Worm (Caenorhabditis elegans) whole organism, young adult: Measurements from ENCODE around the gene mics-1.

Experiments used
- C06A6.2 ChIP-seq: fragments of 200-800 bp; sonication (Bioruptor generic); conservative IDR thresholded peaks from 2 replicates; pipeline ENCODE4 v1.3.6; 2022; ENCODE audit warnings: missing genetic modification characterization, missing compliant biosample characterization
- D2030.7 ChIP-seq: fragments of 200-800 bp; sonication (Bioruptor generic); IDR thresholded peaks from 2 replicates; pipeline ENCODE4 v1.3.6; 2022; ENCODE audit warnings: missing genetic modification reagents, missing genetic modification characterization, missing compliant biosample characterization
- F22D6.2 ChIP-seq: sonication (generic microtip); optimal IDR thresholded peaks from 2 replicates; lab custom pipeline; 2016; ENCODE audit warnings: mild to moderate bottlenecking, missing genetic modification characterization, missing compliant biosample characterization
- F37B4.10 ChIP-seq: fragments of 200-800 bp; sonication (Bioruptor generic); IDR thresholded peaks from 2 replicates; pipeline ENCODE4 v1.3.6; 2022; ENCODE audit warnings: missing genetic modification characterization, missing compliant biosample characterization
- F57A8.1 ChIP-seq: fragments of 200-800 bp; sonication (Bioruptor generic); optimal IDR thresholded peaks from 2 replicates; lab custom pipeline; 2018; ENCODE audit warnings: mild to moderate bottlenecking, missing genetic modification characterization, moderate library complexity, missing compliant biosample characterization
- Y95B8A.8 ChIP-seq: fragments of 200-800 bp; sonication (Bioruptor generic); IDR thresholded peaks from 2 replicates; pipeline ENCODE4 v1.3.6; 2022; ENCODE audit warnings: missing genetic modification reagents, missing genetic modification characterization, missing compliant biosample characterization
- ZK185.1 ChIP-seq: sonication (generic microtip); optimal IDR thresholded peaks from 2 replicates; lab custom pipeline; 2016; ENCODE audit warnings: mild to moderate bottlenecking, missing genetic modification characterization, missing compliant biosample characterization; ENCODE audit not compliant: poor library complexity, severe bottlenecking
- attf-5 ChIP-seq: fragments of 200-800 bp; sonication (Bioruptor generic); optimal IDR thresholded peaks from 2 replicates; lab custom pipeline; 2018; ENCODE audit warnings: mild to moderate bottlenecking, missing genetic modification characterization, missing compliant biosample characterization
- bed-1 ChIP-seq: fragments of 200-800 bp; sonication (Bioruptor generic); IDR thresholded peaks from 2 replicates; pipeline ENCODE4 v1.3.6; 2022; ENCODE audit warnings: missing genetic modification reagents, missing genetic modification characterization, missing compliant biosample characterization
- cebp-2 ChIP-seq: fragments of 200-800 bp; sonication (Bioruptor generic); IDR thresholded peaks from 2 replicates; pipeline ENCODE4 v1.3.6; 2022; ENCODE audit warnings: missing genetic modification characterization, missing compliant biosample characterization
- ceh-100 ChIP-seq: fragments of 200-800 bp; sonication (Bioruptor generic); IDR thresholded peaks from 2 replicates; pipeline ENCODE4 v1.3.6; 2022; ENCODE audit warnings: missing genetic modification reagents, missing genetic modification characterization, missing compliant biosample characterization
- ceh-91 ChIP-seq: fragments of 200-800 bp; sonication (Bioruptor generic); IDR thresholded peaks from 2 replicates; pipeline ENCODE4 v1.3.6; 2022; ENCODE audit warnings: missing genetic modification reagents, missing genetic modification characterization, missing compliant biosample characterization
- chd-7 ChIP-seq: sonication (generic microtip); optimal IDR thresholded peaks from 2 replicates; lab custom pipeline; 2016; ENCODE audit warnings: mild to moderate bottlenecking, missing genetic modification characterization, moderate library complexity, missing compliant biosample characterization
- dpl-1 ChIP-seq: fragments of 150-350 bp; optimal IDR thresholded peaks from 2 replicates; lab custom pipeline; 2014; ENCODE audit warnings: missing biosample characterization, missing genetic modification reagents, missing genetic modification characterization
- egl-18 ChIP-seq: fragments of 200-800 bp; sonication (Bioruptor generic); IDR thresholded peaks from 2 replicates; pipeline ENCODE4 v1.3.6; 2022; ENCODE audit warnings: missing genetic modification reagents, missing genetic modification characterization, missing compliant biosample characterization
- him-1 ChIP-seq: sonication (generic microtip); optimal IDR thresholded peaks from 2 replicates; lab custom pipeline; 2016; ENCODE audit warnings: missing genotype, missing genetic modification reagents, missing genetic modification characterization, missing compliant biosample characterization
- lin-35 ChIP-seq, 3 experiments: fragments of 150-350 bp in 2 of 3; sonication (generic microtip) in 1 of 3; optimal IDR thresholded peaks; 2 replicates each; lab custom pipeline; 2014 to 2018; ENCODE audit warnings: missing biosample characterization in 3 of 3, missing genetic modification characterization in 3 of 3, missing genetic modification reagents in 3 of 3
- lin-40 ChIP-seq: sonication (generic microtip); optimal IDR thresholded peaks from 2 replicates; lab custom pipeline; 2016; ENCODE audit warnings: missing genetic modification characterization, mild to moderate bottlenecking, missing compliant biosample characterization, missing genotype, missing genetic modification reagents
- nfya-1 ChIP-seq: sonication (generic microtip); optimal IDR thresholded peaks from 2 replicates; lab custom pipeline; 2017; ENCODE audit warnings: antibody characterized with exemption, missing compliant biosample characterization, missing genetic modification characterization, borderline replicate concordance; ENCODE audit not compliant: insufficient read depth
- sea-2 ChIP-seq: fragments of 200-800 bp; sonication (Bioruptor generic); IDR thresholded peaks from 2 replicates; pipeline ENCODE4 v1.3.6; 2022; ENCODE audit warnings: missing genetic modification characterization, missing compliant biosample characterization
- snpc-4 ChIP-seq, 5 experiments: fragments of 150-350 bp in 1 of 5; sonication (generic microtip) in 4 of 5; optimal IDR thresholded peaks; 2 replicates each; lab custom pipeline; 2014 to 2018; ENCODE audit warnings: missing genetic modification characterization in 5 of 5, missing biosample characterization in 3 of 5, antibody characterized with exemption in 2 of 5, mild to moderate bottlenecking in 2 of 5, missing compliant biosample characterization in 2 of 5, missing genotype in 2 of 5, moderate library complexity in 2 of 5, missing genetic modification reagents in 1 of 5
- ztf-22 ChIP-seq: fragments of 200-800 bp; sonication (Bioruptor generic); optimal IDR thresholded peaks from 2 replicates; lab custom pipeline; 2018; ENCODE audit warnings: mild to moderate bottlenecking, missing genetic modification characterization, moderate library complexity, missing compliant biosample characterization
- ztf-26 ChIP-seq: sonication (generic microtip); optimal IDR thresholded peaks from 2 replicates; lab custom pipeline; 2017; ENCODE audit warnings: missing genetic modification characterization, missing compliant biosample characterization
- ztf-28 ChIP-seq: fragments of 200-800 bp; sonication (Bioruptor generic); IDR thresholded peaks from 2 replicates; pipeline ENCODE4 v1.3.6; 2022; ENCODE audit warnings: missing genetic modification reagents, missing genetic modification characterization, missing compliant biosample characterization
- ztf-3 ChIP-seq: fragments of 200-800 bp; sonication (Bioruptor generic); optimal IDR thresholded peaks from 2 replicates; lab custom pipeline; 2018; ENCODE audit warnings: mild to moderate bottlenecking, missing genetic modification characterization, missing compliant biosample characterization

mics-1 gene

ce11 chrV:10529600-10529999 lies 48.5 kb downstream of the mics-1 start:
- TF ChIP-seq ztf-28 (GFP tag; lab: Robert Waterston, UW): no peak
- TF ChIP-seq F22D6.2 (tag; lab: Kevin White, UChicago): no peak
- TF ChIP-seq ZK185.1 (tag; lab: Kevin White, UChicago): no peak
- no peak for TF ChIP-seq F57A8.1 (GFP tag; lab: Kevin White, UChicago)
- TF ChIP-seq him-1 (tag; lab: Kevin White, UChicago): no peak
- TF ChIP-seq attf-5 (GFP tag; lab: Kevin White, UChicago): no peak
- TF ChIP-seq cebp-2 (GFP tag; lab: Robert Waterston, UW): no peak
- TF ChIP-seq D2030.7 (GFP tag; lab: Robert Waterston, UW): no peak
- no peak for TF ChIP-seq ztf-22 (GFP tag; lab: Kevin White, UChicago)
- no peak for TF ChIP-seq lin-35 (GFP tag; optimal IDR thresholded peaks at IDR 0.05; lab: Kevin White, UChicago)
- no peak for TF ChIP-seq sea-2
- TF ChIP-seq nfya-1 (tag; lab: Kevin White, UChicago): no peak
- TF ChIP-seq snpc-4 (GFP tag; optimal IDR thresholded peaks at IDR 0.05; lab: Kevin White, UChicago): no peak
- TF ChIP-seq snpc-4 (tag; optimal IDR thresholded peaks at IDR 0.05; lab: Kevin White, UChicago): no peak
- TF ChIP-seq ceh-91: no peak
- TF ChIP-seq ceh-100: no peak
- no peak for TF ChIP-seq bed-1 (GFP tag; lab: Robert Waterston, UW)
- no peak for TF ChIP-seq ztf-26 (tag; lab: Kevin White, UChicago)
- no peak for TF ChIP-seq F37B4.10 (GFP tag; lab: Robert Waterston, UW)
- no peak for TF ChIP-seq C06A6.2 (GFP tag; lab: Robert Waterston, UW)
- TF ChIP-seq, all 124 proteins: peak for 0

ce11 chrV:10528500-10528899 lies 49.6 kb downstream of the mics-1 start, which contains the start of gene F25D1.3:
Gene F25D1.3 (plus strand): TSS chrV:10528724.
- TF ChIP-seq lin-40 (tag; lab: Kevin White, UChicago) (no peak), egl-18 (GFP tag; lab: Robert Waterston, UW) (no peak), Y95B8A.8 (GFP tag; lab: Robert Waterston, UW) (no peak), dpl-1 (GFP tag; lab: Kevin White, UChicago) (no peak), ztf-3 (GFP tag; lab: Kevin White, UChicago) (no peak), chd-7 (tag; lab: Kevin White, UChicago) (no peak)
